Fruit fly (Drosophila melanogaster): Measurements from ENCODE around the gene ppk17.

ppk17 gene

dm6 chr2L:16791345-16791744, 31.0 kb upstream of the ppk17 start, which contains the start of gene CG17928:
CG17928 (plus strand) TSS chr2L:16791568.
- TF ChIP-seq dsf (GFP tag; optimal IDR thresholded peaks at IDR 0.05; ENCODE audit: borderline replicate concordance) (no peak), Dif (GFP tag; optimal IDR thresholded peaks at IDR 0.05; ENCODE audit: partially characterized antibody) (peak; percentile 70), GATAd (GFP tag; optimal IDR thresholded peaks at IDR 0.05) (no peak), dl (GFP tag; optimal IDR thresholded peaks at IDR 0.05; ENCODE audit: insufficient read depth in 1 of 2, partially characterized antibody in 2 of 2) (peak in 1 of 2 experiments; percentile 28), Mio (GFP tag; optimal IDR thresholded peaks at IDR 0.05) (no peak), HLH106 (tag; optimal IDR thresholded peaks at IDR 0.05) (no peak)

DNA sequence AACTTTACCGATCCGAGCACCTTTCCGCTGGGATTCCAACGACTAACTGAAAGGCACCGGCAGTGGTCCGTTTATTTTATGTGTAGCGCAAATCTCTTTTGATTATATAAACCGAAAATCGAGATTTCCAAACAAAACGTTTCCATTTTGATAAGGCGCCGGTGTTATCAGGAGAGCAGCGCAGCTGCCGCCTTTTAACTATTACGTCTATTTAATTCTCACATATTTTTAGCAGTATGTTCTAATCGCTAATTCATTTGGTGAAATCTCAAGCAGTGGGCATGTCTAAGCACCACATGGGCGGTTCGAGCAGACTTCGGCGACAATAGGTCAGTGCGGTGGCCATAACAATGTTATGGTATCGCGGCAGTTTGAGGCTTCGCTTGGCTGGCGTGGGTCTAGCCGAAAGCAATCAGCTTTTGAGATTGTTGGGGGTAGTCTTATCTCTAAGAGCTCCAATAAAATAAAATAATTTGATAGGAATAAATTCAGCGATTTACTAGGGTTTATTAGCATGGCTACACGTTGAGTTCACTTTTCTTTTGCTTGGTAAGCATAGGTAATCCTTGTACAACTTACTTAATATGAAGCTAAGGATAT, 30.4 kb upstream of the ppk17 start, which contains the start of gene Cyt-b5-r:
Gene Cyt-b5-r (minus strand): TSS at position 51 of the 600 bp plus-strand sequence.
- no peak for TF ChIP-seq psq (GFP tag; optimal IDR thresholded peaks at IDR 0.05)
- peak; percentile 21 for TF ChIP-seq br (GFP tag; optimal IDR thresholded peaks at IDR 0.05)

- TF ChIP-seq Hnf4 (GFP tag; optimal IDR thresholded peaks at IDR 0.05) (no peak), HLH106 (tag; optimal IDR thresholded peaks at IDR 0.05) (no peak), OdsH (GFP tag; optimal IDR thresholded peaks at IDR 0.05) (no peak)
Observed at dm6 chr2L:16789880-16790279, 29.5 kb upstream of the ppk17 start.

DNA sequence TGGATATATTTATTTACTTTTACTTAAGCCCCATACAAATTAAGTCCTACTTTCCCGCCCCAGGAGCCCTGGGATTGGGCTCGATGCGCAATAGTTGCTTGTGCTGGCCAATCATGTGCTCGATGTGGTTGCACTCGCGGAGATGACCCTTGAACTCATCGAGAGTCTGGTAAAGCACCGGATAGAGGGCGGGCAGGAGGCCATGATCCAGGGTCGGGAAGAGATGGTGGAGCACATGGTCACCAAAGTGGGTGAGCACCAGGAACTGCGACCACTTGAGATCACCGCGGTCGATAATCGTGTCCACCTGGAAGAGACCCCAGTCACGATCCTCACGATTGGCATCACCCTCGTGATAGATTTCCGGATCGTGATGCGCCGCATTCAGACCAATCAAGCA, 28.5 kb upstream of the ppk17 start:
- TF ChIP-seq Mio (GFP tag; optimal IDR thresholded peaks at IDR 0.05), result no peak
- no peak for TF ChIP-seq tai (GFP tag; optimal IDR thresholded peaks at IDR 0.05)
- no peak for TF ChIP-seq psq (GFP tag; optimal IDR thresholded peaks at IDR 0.05)
- no peak for TF ChIP-seq HLH106 (tag; optimal IDR thresholded peaks at IDR 0.05)
- TF ChIP-seq ey (GFP tag; optimal IDR thresholded peaks at IDR 0.05), result no peak
- no peak for TF ChIP-seq Hr78 (GFP tag; optimal IDR thresholded peaks at IDR 0.05)
- TF ChIP-seq lola (GFP tag; optimal IDR thresholded peaks at IDR 0.05), result no peak
- TF ChIP-seq Dif (GFP tag; optimal IDR thresholded peaks at IDR 0.05; ENCODE audit: partially characterized antibody), result no peak
- TF ChIP-seq Rel (GFP tag; optimal IDR thresholded peaks at IDR 0.05), result no peak
- TF ChIP-seq Rel (tag; optimal IDR thresholded peaks at IDR 0.05), result no peak
- TF ChIP-seq Abd-B (GFP tag; optimal IDR thresholded peaks at IDR 0.05), result no peak

DNA sequence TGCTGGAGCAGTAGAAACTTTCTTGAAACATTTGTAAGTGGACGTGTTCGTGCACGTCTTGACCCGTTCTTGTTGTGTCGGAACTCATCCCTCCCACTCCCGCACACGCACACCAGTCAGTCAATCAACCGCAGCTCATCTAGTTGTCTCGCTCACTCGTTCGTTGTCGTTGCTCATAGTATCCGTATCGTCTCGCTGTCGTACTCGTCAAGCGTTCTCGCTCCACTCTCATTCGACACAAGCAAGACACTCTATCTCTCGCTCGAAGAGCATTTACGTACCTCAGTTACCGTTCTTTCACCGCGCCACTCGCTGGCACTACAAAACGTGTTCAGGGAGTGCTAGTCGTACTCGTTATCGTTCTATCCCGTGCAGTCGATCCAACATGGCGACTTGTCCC, 27.2 kb upstream of the ppk17 start:
- no peak for TF ChIP-seq usp (GFP tag; optimal IDR thresholded peaks at IDR 0.05)

dm6 chr2L:16766070-16766752, 5.9 kb upstream of the ppk17 start, which contains the start of gene Mhc:
Mhc (plus strand) TSS chr2L:16766566.
- no peak for TF ChIP-seq br (GFP tag; optimal IDR thresholded peaks at IDR 0.05)

DNA sequence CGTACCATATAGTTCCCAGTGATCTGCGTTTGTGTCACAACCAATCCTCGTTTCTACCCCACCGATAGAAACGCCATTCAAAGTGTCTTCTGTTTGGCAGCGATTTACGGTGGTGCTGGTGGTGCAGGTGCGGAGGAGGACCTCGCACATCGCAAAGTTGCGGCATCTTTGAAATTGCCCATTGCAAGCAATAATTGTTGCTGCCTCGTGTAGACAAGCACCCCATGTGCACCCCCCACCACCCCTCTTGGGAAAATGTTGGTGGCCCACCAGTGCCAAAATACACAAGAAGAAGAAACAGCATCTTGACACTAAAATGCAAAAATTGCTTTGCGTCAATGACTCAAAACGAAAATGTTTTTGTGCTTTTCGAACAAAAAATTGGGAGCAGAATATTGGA, 4.1 kb upstream of the ppk17 start:
- no peak for TF ChIP-seq Dif (GFP tag; optimal IDR thresholded peaks at IDR 0.05; ENCODE audit: partially characterized antibody)
- TF ChIP-seq Dfd (GFP tag; optimal IDR thresholded peaks at IDR 0.05), result no peak
- TF ChIP-seq foxo (GFP tag; optimal IDR thresholded peaks at IDR 0.05), result no peak
- TF ChIP-seq tai (GFP tag; optimal IDR thresholded peaks at IDR 0.05), result no peak
- TF ChIP-seq dsf (GFP tag; optimal IDR thresholded peaks at IDR 0.05; ENCODE audit: borderline replicate concordance), result no peak
- no peak for TF ChIP-seq dmrt93B (GFP tag; optimal IDR thresholded peaks at IDR 0.05)
- no peak for TF ChIP-seq CrebA (GFP tag; optimal IDR thresholded peaks at IDR 0.05; ENCODE audit: borderline replicate concordance)
- TF ChIP-seq brk (GFP tag; optimal IDR thresholded peaks at IDR 0.05), result no peak
- no peak for TF ChIP-seq Rel (GFP tag; optimal IDR thresholded peaks at IDR 0.05)
- TF ChIP-seq Rel (tag; optimal IDR thresholded peaks at IDR 0.05), result no peak
- no peak for TF ChIP-seq usp (GFP tag; optimal IDR thresholded peaks at IDR 0.05)

DNA sequence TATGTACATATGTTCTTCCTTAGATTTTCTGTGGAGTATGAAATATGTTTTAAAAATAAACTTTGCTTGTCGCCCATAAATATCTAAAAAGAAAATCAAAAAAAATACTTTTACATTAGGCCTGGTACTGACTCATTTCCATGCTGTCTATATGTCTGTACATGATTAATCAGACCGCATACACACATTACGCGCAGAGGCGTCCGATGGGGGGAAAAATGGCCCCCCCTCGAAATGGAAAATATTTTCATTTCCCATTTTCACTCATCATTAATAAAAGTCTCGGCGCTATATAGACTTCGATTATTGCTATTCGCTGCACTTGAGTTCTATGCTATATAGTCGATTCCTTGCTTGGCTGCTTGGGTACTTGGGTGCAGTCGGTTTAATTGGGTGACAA, 1.5 kb upstream of the ppk17 start:
- TF ChIP-seq HLH106 (tag; optimal IDR thresholded peaks at IDR 0.05) (no peak), fru (GFP tag; optimal IDR thresholded peaks at IDR 0.05) (no peak), Rel (GFP tag; optimal IDR thresholded peaks at IDR 0.05) (no peak), Rel (tag; optimal IDR thresholded peaks at IDR 0.05) (no peak), CG32264 (GFP tag; optimal IDR thresholded peaks at IDR 0.05) (no peak), Sp1 (GFP tag; optimal IDR thresholded peaks at IDR 0.05) (no peak), Jra (GFP tag; optimal IDR thresholded peaks at IDR 0.05) (no peak)

All from whole organism, wandering third instar larva.